Fruit fly (Drosophila melanogaster): ENCODE results near the gene CG12746.

- TF ChIP-seq CG32006 (GFP tag; optimal IDR thresholded peaks at IDR 0.05) (no peak), Sox102F (GFP tag; optimal IDR thresholded peaks at IDR 0.05) (no peak), esn (GFP tag; optimal IDR thresholded peaks at IDR 0.05) (peak; percentile 68), net (GFP tag; optimal IDR thresholded peaks at IDR 0.05) (no peak), CG6163 (GFP tag; IDR thresholded peaks at IDR 0.05) (peak; percentile 70), CG10669 (GFP tag; optimal IDR thresholded peaks at IDR 0.05) (no peak), fkh (GFP tag; optimal IDR thresholded peaks at IDR 0.05) (peak; percentile 86), ss (GFP tag; optimal IDR thresholded peaks at IDR 0.05) (no peak), CG7368 (GFP tag; optimal IDR thresholded peaks at IDR 0.05) (no peak)
Observed at dm6 chr3R:5606477-5606876, 41.8 kb downstream of the CG12746 start, which contains the start of gene asl.

All from whole organism, prepupa.